Worm (Caenorhabditis elegans): Measurements from ENCODE around the gene T05A7.12.

Gene T05A7.12

DNA sequence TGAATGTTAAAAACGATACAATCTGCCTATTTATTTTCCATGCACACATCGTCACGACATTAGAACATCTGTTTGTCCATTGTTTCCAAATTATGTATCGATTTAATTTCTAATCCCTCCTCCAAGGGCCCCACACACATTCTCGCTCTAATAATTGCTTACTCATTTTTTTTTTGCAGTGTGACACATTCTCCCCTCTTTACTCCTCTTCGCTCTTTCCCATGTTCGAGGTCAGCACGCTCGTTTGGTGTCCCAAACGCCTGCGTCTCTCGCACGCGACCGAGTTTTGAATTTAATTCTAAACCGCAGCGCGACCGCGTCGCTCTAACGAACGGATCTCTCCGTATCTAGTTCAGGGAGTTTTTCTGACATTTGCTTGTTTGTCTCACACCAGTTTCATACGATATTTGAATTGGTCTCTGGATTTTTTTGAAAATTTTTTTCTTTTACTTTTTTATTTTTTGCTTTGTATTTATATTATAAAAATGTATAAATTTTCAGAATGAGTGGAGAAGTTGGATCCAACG lies 9.6 kb upstream of the T05A7.12 start, which contains the start of the genes clec-140 and hmg-11:
TSS of gene clec-140 (plus strand) at position 477 of the 527 bp plus-strand sequence.
TSS of gene hmg-11 (plus strand) at position 502 of the 527 bp plus-strand sequence.
- peak; percentile 94 for TF ChIP-seq fos-1 (tag; optimal IDR thresholded peaks at IDR 0.05)
- peak; percentile 53 for TF ChIP-seq unc-55 (GFP tag; optimal IDR thresholded peaks at IDR 0.05)
- TF ChIP-seq ceh-82 (tag; optimal IDR thresholded peaks at IDR 0.05) = no peak
- TF ChIP-seq ztf-4 (tag; optimal IDR thresholded peaks at IDR 0.05) = no peak
- TF ChIP-seq Y55F3AM.14 (GFP tag; optimal IDR thresholded peaks at IDR 0.05) = no peak
- TF ChIP-seq C34F6.9 (tag; optimal IDR thresholded peaks at IDR 0.05) = peak; percentile 80
- peak; percentile 50 to 60 for TF ChIP-seq mdl-1 (tag; optimal IDR thresholded peaks at IDR 0.05)
- TF ChIP-seq sma-3 (GFP tag; optimal IDR thresholded peaks at IDR 0.05) = peak; percentile 26
- TF ChIP-seq nhr-23 (tag; optimal IDR thresholded peaks at IDR 0.05) = no peak
- TF ChIP-seq unc-39 (tag; optimal IDR thresholded peaks at IDR 0.05) = no peak
- no peak for TF ChIP-seq elt-1 (tag; optimal IDR thresholded peaks at IDR 0.05)
- TF ChIP-seq lin-11 (tag; optimal IDR thresholded peaks at IDR 0.05) = no peak
- peak; percentile 68 for TF ChIP-seq nhr-129 (tag; optimal IDR thresholded peaks at IDR 0.05)
- peak; percentile 11 for TF ChIP-seq snpc-4 (tag; optimal IDR thresholded peaks at IDR 0.05)
- no peak for TF ChIP-seq aly-2 (tag; optimal IDR thresholded peaks at IDR 0.05)
- TF ChIP-seq sma-9 (GFP tag; optimal IDR thresholded peaks at IDR 0.05) = no peak
- TF ChIP-seq sma-9 (tag; optimal IDR thresholded peaks at IDR 0.05) = no peak
- no peak for TF ChIP-seq ama-1 (optimal IDR thresholded peaks at IDR 0.05)
- no peak for TF ChIP-seq unc-62 (GFP tag; optimal IDR thresholded peaks at IDR 0.05)
- peak; percentile 42 for TF ChIP-seq zag-1 (tag; optimal IDR thresholded peaks at IDR 0.05)
- TF ChIP-seq lin-39 (tag; optimal IDR thresholded peaks at IDR 0.05) = no peak
- TF ChIP-seq egl-27 (tag; optimal IDR thresholded peaks at IDR 0.05) = peak; percentile 26
- TF ChIP-seq ztf-1 (GFP tag; conservative IDR thresholded peaks at IDR 0.05) = no peak
- TF ChIP-seq nhr-77 (tag; optimal IDR thresholded peaks at IDR 0.05) = no peak
- no peak for TF ChIP-seq mab-5 (tag; optimal IDR thresholded peaks at IDR 0.05)
- TF ChIP-seq elt-3 (tag; optimal IDR thresholded peaks at IDR 0.05) = no peak

ce11 chrII:4671692-4672091 lies 8.6 kb upstream of the T05A7.12 start, which contains the start of gene T05A7.6:
T05A7.6 (minus strand) TSS chrII:4671792.
- no peak for TF ChIP-seq ZK546.5 (tag; optimal IDR thresholded peaks at IDR 0.05)
- no peak for TF ChIP-seq ztf-4 (tag; optimal IDR thresholded peaks at IDR 0.05)
- no peak for TF ChIP-seq unc-62 (GFP tag; optimal IDR thresholded peaks at IDR 0.05)
- no peak for TF ChIP-seq nhr-77 (tag; optimal IDR thresholded peaks at IDR 0.05)
- TF ChIP-seq elt-3 (tag; optimal IDR thresholded peaks at IDR 0.05) = no peak
- TF ChIP-seq nhr-129 (tag; optimal IDR thresholded peaks at IDR 0.05) = no peak
- no peak for TF ChIP-seq alr-1 (tag; optimal IDR thresholded peaks at IDR 0.05)
- no peak for TF ChIP-seq ztf-11 (tag; optimal IDR thresholded peaks at IDR 0.05)
- no peak for TF ChIP-seq egl-27 (tag; optimal IDR thresholded peaks at IDR 0.05)
- TF ChIP-seq nhr-23 (tag; optimal IDR thresholded peaks at IDR 0.05) = no peak
- TF ChIP-seq fos-1 (tag; optimal IDR thresholded peaks at IDR 0.05) = no peak
- TF ChIP-seq mdl-1 (tag; optimal IDR thresholded peaks at IDR 0.05) = no peak
- TF ChIP-seq nhr-21 (tag; optimal IDR thresholded peaks at IDR 0.05) = no peak
- TF ChIP-seq nhr-25 (tag; optimal IDR thresholded peaks at IDR 0.05) = no peak
- no peak for TF ChIP-seq ceh-82 (tag; optimal IDR thresholded peaks at IDR 0.05)
- no peak for TF ChIP-seq lin-13 (GFP tag; optimal IDR thresholded peaks at IDR 0.05)
- TF ChIP-seq F13H6.1 (tag; optimal IDR thresholded peaks at IDR 0.05) = no peak
- no peak for TF ChIP-seq unc-39 (tag; optimal IDR thresholded peaks at IDR 0.05)
- TF ChIP-seq nhr-12 (tag; optimal IDR thresholded peaks at IDR 0.05) = no peak
- no peak for TF ChIP-seq sem-4 (tag; optimal IDR thresholded peaks at IDR 0.05)

DNA sequence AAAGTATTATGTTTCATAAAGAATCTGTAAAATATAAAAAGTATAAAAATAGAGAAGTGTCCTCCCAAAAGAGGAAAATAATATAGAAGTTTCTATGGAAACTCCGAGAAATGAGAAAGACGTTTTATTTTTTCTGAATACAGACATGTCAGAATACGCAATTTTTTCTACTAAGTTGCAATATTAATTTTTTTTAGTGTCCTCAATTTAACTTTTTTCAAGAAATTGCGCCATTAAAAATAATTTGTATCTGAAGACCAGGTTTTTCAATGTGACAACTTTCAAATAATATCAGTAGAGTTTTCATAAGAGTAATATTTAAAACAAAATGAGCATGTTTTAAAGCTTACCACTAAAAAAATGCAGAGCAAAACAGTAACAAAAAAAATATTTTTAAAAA lies 4.5 kb upstream of the T05A7.12 start, which contains the start of gene fut-5:
TSS of gene fut-5 (minus strand) at position 101 of the 400 bp plus-strand sequence.
- no peak for TF ChIP-seq ztf-11 (tag; optimal IDR thresholded peaks at IDR 0.05)

- no peak for TF ChIP-seq lin-39 (tag; optimal IDR thresholded peaks at IDR 0.05)
Measured at ce11 chrII:4665359-4665758, 2.3 kb upstream of the T05A7.12 start, which contains the start of gene T05A7.11. T05A7.11 (minus strand) TSS chrII:4665459.

- TF ChIP-seq mbf-1 (tag; optimal IDR thresholded peaks at IDR 0.05) (no peak), nhr-6 (tag; optimal IDR thresholded peaks at IDR 0.05) (no peak), Y55F3AM.14 (GFP tag; optimal IDR thresholded peaks at IDR 0.05) (no peak), nhr-11 (tag; optimal IDR thresholded peaks at IDR 0.05) (no peak), dmd-4 (tag; optimal IDR thresholded peaks at IDR 0.05) (no peak), F13H6.1 (tag; optimal IDR thresholded peaks at IDR 0.05) (no peak), nhr-77 (tag; optimal IDR thresholded peaks at IDR 0.05) (no peak), lin-39 (tag; optimal IDR thresholded peaks at IDR 0.05) (no peak), sma-9 (GFP tag; optimal IDR thresholded peaks at IDR 0.05) (no peak), sma-9 (tag; optimal IDR thresholded peaks at IDR 0.05) (no peak), nhr-12 (tag; optimal IDR thresholded peaks at IDR 0.05) (no peak), nhr-10 (tag; optimal IDR thresholded peaks at IDR 0.05) (no peak), snpc-4 (tag; optimal IDR thresholded peaks at IDR 0.05) (no peak), sem-4 (tag; optimal IDR thresholded peaks at IDR 0.05) (no peak), ceh-16 (tag; optimal IDR thresholded peaks at IDR 0.05) (no peak), blmp-1 (tag; optimal IDR thresholded peaks at IDR 0.05; ENCODE audit: insufficient read depth) (no peak), sma-3 (GFP tag; optimal IDR thresholded peaks at IDR 0.05) (no peak), mab-5 (tag; optimal IDR thresholded peaks at IDR 0.05) (no peak), C34F6.9 (tag; optimal IDR thresholded peaks at IDR 0.05) (no peak)
Measured at ce11 chrII:4661278-4661677, 1.8 kb downstream of the T05A7.12 start, which contains the start of gene T05A7.13. T05A7.13 (minus strand) TSS chrII:4661378.

Data from whole organism, L2 larva.